Fruit fly (Drosophila melanogaster): Measurements from ENCODE around the gene CG9643.

DNA sequence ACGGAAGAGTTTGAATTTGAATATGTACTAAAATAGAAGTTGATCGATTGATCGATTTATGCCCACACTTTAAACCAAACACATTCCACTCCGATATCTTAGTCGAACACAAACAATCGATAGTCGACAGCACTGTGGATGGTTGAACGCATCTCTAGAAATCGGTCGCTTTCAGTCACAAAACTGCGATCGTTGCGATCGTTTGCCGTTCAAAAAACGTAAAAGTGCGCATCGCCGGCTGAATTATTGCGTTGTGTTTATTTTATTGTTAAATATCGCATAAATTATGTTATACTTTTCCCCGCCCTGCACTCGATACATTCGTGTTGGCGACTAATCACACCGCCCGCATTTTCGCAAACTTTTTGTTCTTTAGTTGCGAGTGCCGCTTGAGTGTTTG, 20.0 kb upstream of the CG9643 start, which contains the start of gene Ccdc85:
- TF ChIP-seq CG7101 (tag; optimal IDR thresholded peaks at IDR 0.05), result no peak
- no peak for TF ChIP-seq pad (GFP tag; optimal IDR thresholded peaks at IDR 0.05)
- TF ChIP-seq ovo (GFP tag; optimal IDR thresholded peaks at IDR 0.05), result no peak
